Fruit fly (Drosophila melanogaster) whole organism, embryonic: ENCODE data around the gene Flad1.

Experiments used
- CG11504 ChIP-seq: fragments of 200-800 bp; sonication (Bioruptor generic); optimal IDR thresholded peaks from 3 replicates; lab custom pipeline; 2019; ENCODE audit warnings: missing biosample characterization, mild to moderate bottlenecking, missing genetic modification characterization, moderate library complexity
- CG15073 ChIP-seq: fragments of 200-800 bp; sonication (Bioruptor generic); optimal IDR thresholded peaks from 2 replicates; lab custom pipeline; 2016; ENCODE audit warnings: missing biosample characterization, missing genetic modification characterization
- CG15269 ChIP-seq: fragments of 200-800 bp; sonication (Bioruptor generic); optimal IDR thresholded peaks from 2 replicates; lab custom pipeline; 2018; ENCODE audit warnings: missing biosample characterization, mild to moderate bottlenecking, missing genetic modification characterization, moderate library complexity
- CG2678 ChIP-seq: fragments of 200-800 bp; sonication (Bioruptor generic); optimal IDR thresholded peaks from 3 replicates; lab custom pipeline; 2019; ENCODE audit warnings: missing biosample characterization, mild to moderate bottlenecking, missing genetic modification characterization, moderate library complexity
- CG3163 ChIP-seq: fragments of 200-800 bp; sonication (Bioruptor generic); optimal IDR thresholded peaks from 3 replicates; lab custom pipeline; 2016; ENCODE audit warnings: missing biosample characterization, missing genetic modification characterization
- CG3281 ChIP-seq: fragments of 200-800 bp; sonication (Bioruptor generic); optimal IDR thresholded peaks from 3 replicates; lab custom pipeline; 2017; ENCODE audit warnings: missing biosample characterization, mild to moderate bottlenecking, missing genetic modification characterization
- CG34224 ChIP-seq: fragments of 200-800 bp; sonication (Bioruptor generic); IDR thresholded peaks from 3 replicates; pipeline ENCODE4 v1.3.6; 2022; ENCODE audit warnings: missing biosample characterization, missing genetic modification characterization; ENCODE audit not compliant: partially characterized antibody
- CG34376 ChIP-seq: fragments of 200-800 bp; sonication (Bioruptor generic); optimal IDR thresholded peaks from 2 replicates; lab custom pipeline; 2018; ENCODE audit warnings: missing biosample characterization, mild to moderate bottlenecking, missing genetic modification characterization
- CG4854 ChIP-seq: fragments of 200-800 bp; sonication (Bioruptor generic); optimal IDR thresholded peaks from 2 replicates; lab custom pipeline; 2016; ENCODE audit warnings: missing biosample characterization, missing genetic modification characterization, inconsistent platforms
- CG6254 ChIP-seq: fragments of 200-800 bp; sonication (Bioruptor generic); optimal IDR thresholded peaks from 3 replicates; lab custom pipeline; 2017; ENCODE audit warnings: mild to moderate bottlenecking, missing biosample characterization, missing genetic modification reagents, missing genetic modification characterization
- CG7357 ChIP-seq: fragments of 200-800 bp; sonication (Bioruptor generic); IDR thresholded peaks from 3 replicates; pipeline ENCODE4 v1.3.6; 2022; ENCODE audit warnings: missing biosample characterization, missing genetic modification characterization
- CG7839 ChIP-seq: fragments of 200-800 bp; sonication (Bioruptor generic); optimal IDR thresholded peaks from 3 replicates; lab custom pipeline; 2018; ENCODE audit warnings: missing biosample characterization, mild to moderate bottlenecking, missing genetic modification characterization, moderate library complexity
- CG9215 ChIP-seq: fragments of 200-800 bp; sonication (Bioruptor generic); IDR thresholded peaks from 2 replicates; pipeline ENCODE4 v1.3.6; 2022; ENCODE audit warnings: missing biosample characterization, missing genetic modification characterization
- CTCF ChIP-seq: fragments of 200-800 bp; sonication (Bioruptor generic); optimal IDR thresholded peaks from 2 replicates; lab custom pipeline; 2017; ENCODE audit warnings: missing biosample characterization, mild to moderate bottlenecking, missing genetic modification characterization, moderate library complexity
- Camta ChIP-seq: fragments of 200-800 bp; sonication (Bioruptor generic); optimal IDR thresholded peaks from 2 replicates; lab custom pipeline; 2016; ENCODE audit warnings: missing biosample characterization, missing genetic modification characterization
- Dip2 ChIP-seq: fragments of 200-800 bp; sonication (Bioruptor generic); IDR thresholded peaks from 2 replicates; pipeline ENCODE4 v1.3.6; 2022; ENCODE audit warnings: missing biosample characterization, missing genetic modification characterization
- Fer1 ChIP-seq: fragments of 200-800 bp; sonication (Bioruptor generic); optimal IDR thresholded peaks from 2 replicates; lab custom pipeline; 2017; ENCODE audit warnings: missing biosample characterization, mild to moderate bottlenecking, missing genetic modification characterization
- Fer3 ChIP-seq: fragments of 200-800 bp; sonication (Bioruptor generic); optimal IDR thresholded peaks from 2 replicates; lab custom pipeline; 2018; ENCODE audit warnings: missing biosample characterization, mild to moderate bottlenecking, missing genetic modification characterization, moderate library complexity
- GATAe ChIP-seq: fragments of 200-800 bp; sonication (Bioruptor generic); conservative IDR thresholded peaks from 2 replicates; pipeline ENCODE4 v1.3.6; 2022; ENCODE audit warnings: missing biosample characterization, missing genetic modification characterization
- HLH54F ChIP-seq: fragments of 200-800 bp; sonication (Bioruptor generic); optimal IDR thresholded peaks from 3 replicates; lab custom pipeline; 2016; ENCODE audit warnings: missing biosample characterization, missing genetic modification characterization
- Jarid2 ChIP-seq: fragments of 200-800 bp; sonication (Bioruptor generic); optimal IDR thresholded peaks from 3 replicates; lab custom pipeline; 2017; ENCODE audit warnings: mild to moderate bottlenecking, missing biosample characterization, missing genetic modification reagents, missing genetic modification characterization
- Med ChIP-seq: fragments of 200-800 bp; sonication (Bioruptor generic); peaks from one replicate; lab custom pipeline; 2016; ENCODE audit warnings: missing biosample characterization, missing genetic modification characterization, mild to moderate bottlenecking, inconsistent platforms, moderate library complexity
- Meics ChIP-seq: fragments of 200-800 bp; sonication (Bioruptor generic); optimal IDR thresholded peaks from 2 replicates; lab custom pipeline; 2017; ENCODE audit warnings: missing biosample characterization, mild to moderate bottlenecking, missing genetic modification characterization
- Poxn ChIP-seq: fragments of 200-800 bp; sonication (Bioruptor generic); IDR thresholded peaks from 2 replicates; pipeline ENCODE4 v1.3.6; 2022; ENCODE audit warnings: missing biosample characterization, missing genetic modification characterization
- Ptx1 ChIP-seq: fragments of 200-800 bp; sonication (Bioruptor generic); IDR thresholded peaks from 2 replicates; pipeline ENCODE4 v1.3.6; 2022; ENCODE audit warnings: missing biosample characterization, missing genetic modification characterization
- Sox100B ChIP-seq: fragments of 200-800 bp; sonication (Bioruptor generic); optimal IDR thresholded peaks from 3 replicates; lab custom pipeline; 2018; ENCODE audit warnings: missing biosample characterization, mild to moderate bottlenecking, missing genetic modification characterization
- TFAM ChIP-seq: fragments of 200-800 bp; sonication (Bioruptor generic); optimal IDR thresholded peaks from 2 replicates; lab custom pipeline; 2017; ENCODE audit warnings: missing biosample characterization, missing genetic modification characterization, inconsistent platforms
- ab ChIP-seq: fragments of 200-800 bp; sonication (Bioruptor generic); optimal IDR thresholded peaks from 2 replicates; lab custom pipeline; 2016; ENCODE audit warnings: missing biosample characterization, missing genetic modification characterization
- abd-A ChIP-seq: fragments of 200-800 bp; sonication (Bioruptor generic); optimal IDR thresholded peaks from 3 replicates; lab custom pipeline; 2019; ENCODE audit warnings: missing biosample characterization, mild to moderate bottlenecking, missing genetic modification characterization, moderate library complexity
- ash1 ChIP-seq: fragments of 200-800 bp; sonication (Bioruptor generic); optimal IDR thresholded peaks from 2 replicates; lab custom pipeline; 2018; ENCODE audit warnings: missing biosample characterization, mild to moderate bottlenecking, missing genetic modification characterization
- caup ChIP-seq: fragments of 200-800 bp; sonication (Bioruptor generic); optimal IDR thresholded peaks from 3 replicates; lab custom pipeline; 2017; ENCODE audit warnings: missing biosample characterization, mild to moderate bottlenecking, missing genetic modification characterization, moderate library complexity; ENCODE audit not compliant: severe bottlenecking
- chif ChIP-seq, 2 experiments: fragments of 200-800 bp; sonication (Bioruptor generic); optimal IDR thresholded peaks; 3 replicates each; lab custom pipeline; 2016; ENCODE audit warnings: missing biosample characterization in 2 of 2, missing genetic modification characterization in 2 of 2
- chinmo ChIP-seq: fragments of 200-800 bp; sonication (Bioruptor generic); IDR thresholded peaks from 4 replicates; pipeline ENCODE4 v1.3.6; 2022; ENCODE audit warnings: missing biosample characterization, missing genetic modification characterization; ENCODE audit not compliant: partially characterized antibody
- cwo ChIP-seq: fragments of 200-800 bp; sonication (Bioruptor generic); optimal IDR thresholded peaks from 3 replicates; lab custom pipeline; 2017; ENCODE audit warnings: missing biosample characterization, missing genetic modification characterization, mild to moderate bottlenecking, moderate library complexity, missing genetic modification reagents
- fd3F ChIP-seq: fragments of 200-800 bp; sonication (Bioruptor generic); optimal IDR thresholded peaks from 2 replicates; lab custom pipeline; 2018; ENCODE audit warnings: missing biosample characterization, mild to moderate bottlenecking, missing genetic modification characterization, moderate library complexity
- nerfin-2 ChIP-seq: fragments of 200-800 bp; sonication (Bioruptor generic); IDR thresholded peaks from 2 replicates; pipeline ENCODE4 v1.3.6; 2022; ENCODE audit warnings: missing biosample characterization, missing genetic modification characterization; ENCODE audit not compliant: partially characterized antibody
- org-1 ChIP-seq: fragments of 200-800 bp; sonication (Bioruptor generic); optimal IDR thresholded peaks from 2 replicates; lab custom pipeline; 2017; ENCODE audit warnings: missing biosample characterization, missing genetic modification characterization
- pnt ChIP-seq: fragments of 200-800 bp; sonication (Bioruptor generic); optimal IDR thresholded peaks from 3 replicates; lab custom pipeline; 2016; ENCODE audit warnings: missing biosample characterization, missing genetic modification characterization
- pum ChIP-seq: fragments of 200-800 bp; sonication (Bioruptor generic); optimal IDR thresholded peaks from 2 replicates; lab custom pipeline; 2016; ENCODE audit warnings: missing biosample characterization, missing genetic modification characterization
- ro ChIP-seq: fragments of 200-800 bp; sonication (Bioruptor generic); IDR thresholded peaks from 2 replicates; pipeline ENCODE4 v1.3.6; 2022; ENCODE audit warnings: missing biosample characterization, missing genetic modification characterization
- run ChIP-seq: fragments of 200-800 bp; sonication (Bioruptor generic); optimal IDR thresholded peaks from 3 replicates; lab custom pipeline; 2018; ENCODE audit warnings: missing biosample characterization, mild to moderate bottlenecking, missing genetic modification characterization
- sens ChIP-seq: fragments of 200-800 bp; sonication (Bioruptor generic); peaks from one replicate; lab custom pipeline; 2016; ENCODE audit warnings: missing biosample characterization, missing genetic modification characterization
- sisA ChIP-seq: fragments of 200-800 bp; sonication (Bioruptor generic); IDR thresholded peaks from 2 replicates; pipeline ENCODE4 v1.3.6; 2022; ENCODE audit warnings: missing biosample characterization, missing genetic modification characterization
- slbo ChIP-seq: fragments of 200-800 bp; sonication (Bioruptor generic); IDR thresholded peaks from 2 replicates; pipeline ENCODE4 v1.3.6; 2022; ENCODE audit warnings: missing biosample characterization, missing genetic modification characterization
- sob ChIP-seq: fragments of 200-800 bp; sonication (Bioruptor generic); IDR thresholded peaks from 2 replicates; pipeline ENCODE4 v1.3.6; 2022; ENCODE audit warnings: missing biosample characterization, missing genetic modification characterization
- tio ChIP-seq: fragments of 200-800 bp; sonication (Bioruptor generic); optimal IDR thresholded peaks from 2 replicates; lab custom pipeline; 2017; ENCODE audit warnings: missing biosample characterization, missing genetic modification characterization, inconsistent platforms
- usp ChIP-seq: fragments of >200 bp; optimal IDR thresholded peaks from 2 replicates; lab custom pipeline; 2017; ENCODE audit warnings: missing biosample characterization, missing genetic modification characterization
- vvl ChIP-seq: fragments of 200-800 bp; sonication (Bioruptor generic); IDR thresholded peaks from 2 replicates; pipeline ENCODE4 v1.3.6; 2022; ENCODE audit warnings: missing biosample characterization, missing genetic modification characterization
- wek ChIP-seq: fragments of 200-800 bp; sonication (Bioruptor generic); optimal IDR thresholded peaks from 3 replicates; lab custom pipeline; 2018; ENCODE audit warnings: missing biosample characterization, mild to moderate bottlenecking, missing genetic modification characterization, moderate library complexity
- zf30C ChIP-seq: fragments of 200-800 bp; sonication (Bioruptor generic); optimal IDR thresholded peaks from 3 replicates; lab custom pipeline; 2018; ENCODE audit warnings: missing biosample characterization, mild to moderate bottlenecking, missing genetic modification characterization
- zfh1 ChIP-seq: fragments of 200-800 bp; sonication (Bioruptor generic); IDR thresholded peaks from 3 replicates; pipeline ENCODE4 v1.3.6; 2022; ENCODE audit warnings: missing biosample characterization, missing genetic modification characterization

The Flad1 gene

DNA sequence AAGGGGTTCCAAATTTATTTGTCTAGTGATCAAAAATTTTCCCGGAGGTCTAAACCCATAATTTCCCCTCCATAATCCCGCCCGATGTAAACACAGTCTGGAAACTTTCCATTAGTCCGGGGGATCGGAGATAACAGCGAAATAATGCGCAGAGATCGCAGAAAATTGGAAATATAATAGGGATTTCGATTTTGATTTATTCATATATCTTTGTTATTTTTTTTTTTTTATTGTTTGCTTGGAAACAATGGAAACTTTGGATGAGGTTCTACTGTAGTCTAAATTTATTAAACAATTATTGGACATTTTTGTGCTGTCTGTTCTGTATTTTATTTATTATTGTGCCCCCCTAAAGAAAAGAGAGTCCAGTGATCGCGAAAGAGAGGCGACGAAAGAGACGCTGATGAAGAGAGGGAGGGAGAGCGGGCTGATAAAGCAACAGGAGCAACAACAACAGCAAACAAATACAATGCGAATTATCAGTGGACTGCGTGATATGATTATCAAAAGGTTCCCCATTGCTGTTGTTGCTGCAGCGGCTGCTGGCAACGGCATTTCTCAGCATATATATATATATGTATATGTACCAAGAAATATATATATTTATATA, 8.1 kb downstream of the Flad1 start (continued):
- TF ChIP-seq CTCF (no peak), CG15269 (tag; lab: Kevin White, UChicago) (no peak), CG2678 (tag; lab: Kevin White, UChicago) (peak; percentile 42), CG15073 (GFP tag; lab: Kevin White, UChicago) (no peak), sisA (GFP tag; lab: Robert Waterston, UW) (no peak), CG7357 (no peak), CG6254 (GFP tag; lab: Kevin White, UChicago) (no peak), CG4854 (no peak), CG34376 (GFP tag; lab: Kevin White, UChicago) (peak; percentile 32), org-1 (GFP tag; lab: Kevin White, UChicago) (no peak), zfh1 (no peak), chif (GFP tag; optimal IDR thresholded peaks at IDR 0.05; lab: Kevin White, UChicago) (no peak), vvl (no peak), wek (GFP tag; lab: Kevin White, UChicago) (no peak), sens (GFP tag; lab: Kevin White, UChicago) (peak; percentile 62), ro (GFP tag; lab: Robert Waterston, UW) (no peak), cwo (GFP tag; lab: Kevin White, UChicago) (peak; percentile 21), HLH54F (GFP tag; lab: Kevin White, UChicago) (no peak), tio (GFP tag; lab: Kevin White, UChicago) (no peak), CG7839 (tag; lab: Kevin White, UChicago) (no peak), CG11504 (tag; lab: Kevin White, UChicago) (peak; percentile 0), CG9215 (GFP tag; lab: Robert Waterston, UW) (no peak), zf30C (GFP tag; lab: Kevin White, UChicago) (no peak), Poxn (GFP tag; lab: Robert Waterston, UW) (no peak), nerfin-2 (GFP tag; lab: Robert Waterston, UW) (no peak), usp (GFP tag; lab: Kevin White, UChicago) (no peak), GATAe (GFP tag; lab: Robert Waterston, UW) (peak; percentile 40; the same call in 1 of the 2 replicates), ab (GFP tag; lab: Kevin White, UChicago) (no peak), slbo (peak; percentile 44; the same call in 1 of the 2 replicates), sob (no peak), chinmo (GFP tag; lab: Robert Waterston, UW) (peak; percentile 80; the same call in 1 of the 4 replicates), Jarid2 (no peak), Camta (no peak), CG3163 (GFP tag; lab: Kevin White, UChicago) (peak; percentile 71), CG34224 (no peak), Meics (GFP tag; lab: Kevin White, UChicago) (no peak), ash1 (GFP tag; lab: Kevin White, UChicago) (no peak), CG3281 (GFP tag; lab: Kevin White, UChicago) (no peak), Fer1 (GFP tag; lab: Kevin White, UChicago) (no peak), Dip2 (GFP tag; lab: Robert Waterston, UW) (no peak), Ptx1 (peak; percentile 37; the same call in 1 of the 2 replicates), fd3F (no peak), TFAM (GFP tag; lab: Kevin White, UChicago) (no peak), abd-A (tag; lab: Kevin White, UChicago) (no peak), Med (GFP tag; lab: Kevin White, UChicago) (peak; percentile 69), Sox100B (no peak), pnt (no peak), run (tag; lab: Kevin White, UChicago) (no peak), pum (GFP tag; lab: Kevin White, UChicago) (no peak), caup (GFP tag; lab: Kevin White, UChicago) (no peak), Fer3 (no peak)
